Worm (Caenorhabditis elegans) whole organism, L2 larva: Measurements from ENCODE around the gene myo-5.
A peak's percentile ranks its signal among the peaks of the same experiment; 100 is the strongest.

Source experiments
- F13H6.1 ChIP-seq: sonication (generic microtip); optimal IDR thresholded peaks from 2 replicates; lab custom pipeline; 2016; ENCODE audit warnings: missing genetic modification characterization, missing compliant biosample characterization
- R02D3.7 ChIP-seq: fragments of 150-350 bp; optimal IDR thresholded peaks from 2 replicates; lab custom pipeline; 2014; ENCODE audit warnings: missing biosample characterization, missing genetic modification characterization
- aly-2 ChIP-seq: fragments of 150-350 bp; optimal IDR thresholded peaks from 2 replicates; lab custom pipeline; 2014; ENCODE audit warnings: missing biosample characterization, missing genetic modification characterization
- blmp-1 ChIP-seq: sonication (generic microtip); optimal IDR thresholded peaks from 2 replicates; lab custom pipeline; 2017; ENCODE audit warnings: missing genetic modification characterization, mild to moderate bottlenecking, missing compliant biosample characterization, antibody characterized with exemption, moderate library complexity; ENCODE audit not compliant: insufficient read depth
- ceh-16 ChIP-seq: fragments of 150-350 bp; optimal IDR thresholded peaks from 2 replicates; lab custom pipeline; 2014; ENCODE audit warnings: missing biosample characterization, missing genetic modification characterization
- ceh-82 ChIP-seq: fragments of 150-350 bp; optimal IDR thresholded peaks from 2 replicates; lab custom pipeline; 2014; ENCODE audit warnings: missing biosample characterization, missing genetic modification characterization
- dmd-4 ChIP-seq: sonication (generic microtip); optimal IDR thresholded peaks from 2 replicates; lab custom pipeline; 2017; ENCODE audit warnings: missing biosample characterization, missing genetic modification characterization
- egl-27 ChIP-seq: sonication (generic microtip); optimal IDR thresholded peaks from 3 replicates; lab custom pipeline; 2017; ENCODE audit warnings: missing biosample characterization, missing genetic modification reagents, missing genetic modification characterization
- elt-1 ChIP-seq: fragments of 150-350 bp; optimal IDR thresholded peaks from 2 replicates; lab custom pipeline; 2014; ENCODE audit warnings: missing biosample characterization, missing genetic modification characterization
- fos-1 ChIP-seq: fragments of 150-350 bp; optimal IDR thresholded peaks from 2 replicates; lab custom pipeline; 2014; ENCODE audit warnings: missing biosample characterization, missing genetic modification characterization
- gmeb-1 ChIP-seq: fragments of 150-350 bp; optimal IDR thresholded peaks from 2 replicates; lab custom pipeline; 2014; ENCODE audit warnings: missing biosample characterization, missing genetic modification characterization
- lin-11 ChIP-seq: fragments of 150-350 bp; sonication (generic microtip); optimal IDR thresholded peaks from 2 replicates; lab custom pipeline; 2014; ENCODE audit warnings: missing biosample characterization, missing genetic modification characterization, inconsistent platforms, mixed read lengths
- mdl-1 ChIP-seq, 2 experiments: fragments of 150-350 bp in 1 of 2; sonication (generic microtip) in 1 of 2; optimal IDR thresholded peaks; 2 replicates each; lab custom pipeline; 2017; ENCODE audit warnings: missing biosample characterization in 2 of 2, missing genetic modification characterization in 2 of 2
- nhr-10 ChIP-seq: sonication (generic microtip); optimal IDR thresholded peaks from 2 replicates; lab custom pipeline; 2017; ENCODE audit warnings: missing biosample characterization, missing genetic modification characterization
- nhr-11 ChIP-seq: fragments of 150-350 bp; optimal IDR thresholded peaks from 2 replicates; lab custom pipeline; 2014; ENCODE audit warnings: missing biosample characterization, missing genetic modification characterization
- nhr-12 ChIP-seq: fragments of 150-350 bp; optimal IDR thresholded peaks from 2 replicates; lab custom pipeline; 2014; ENCODE audit warnings: missing biosample characterization, missing genetic modification characterization
- nhr-23 ChIP-seq: fragments of 150-350 bp; optimal IDR thresholded peaks from 2 replicates; lab custom pipeline; 2014; ENCODE audit warnings: missing biosample characterization, missing genetic modification reagents, missing genetic modification characterization
- nhr-237 ChIP-seq: fragments of 150-350 bp; optimal IDR thresholded peaks from 2 replicates; lab custom pipeline; 2014; ENCODE audit warnings: missing biosample characterization, missing genetic modification characterization
- nhr-25 ChIP-seq: fragments of 150-350 bp; sonication (generic microtip); optimal IDR thresholded peaks from 3 replicates; lab custom pipeline; 2014; ENCODE audit warnings: missing biosample characterization, missing genetic modification characterization
- nhr-6 ChIP-seq: fragments of 150-350 bp; optimal IDR thresholded peaks from 2 replicates; lab custom pipeline; 2014; ENCODE audit warnings: missing biosample characterization, missing genetic modification characterization
- peb-1 ChIP-seq: fragments of 150-350 bp; optimal IDR thresholded peaks from 2 replicates; lab custom pipeline; 2014; ENCODE audit warnings: missing biosample characterization, missing genetic modification characterization
- sem-4 ChIP-seq: fragments of 150-350 bp; optimal IDR thresholded peaks from 2 replicates; lab custom pipeline; 2014; ENCODE audit warnings: missing biosample characterization, missing genetic modification reagents, missing genetic modification characterization
- skn-1 ChIP-seq: sonication (generic microtip); optimal IDR thresholded peaks from 2 replicates; lab custom pipeline; 2017; ENCODE audit warnings: missing biosample characterization, missing genetic modification characterization
- sma-3 ChIP-seq: sonication (generic microtip); optimal IDR thresholded peaks from 2 replicates; lab custom pipeline; 2016; ENCODE audit warnings: missing genetic modification reagents, missing genetic modification characterization, missing compliant biosample characterization
- sma-9 ChIP-seq, 2 experiments: fragments of 150-350 bp in 1 of 2; sonication (generic microtip) in 1 of 2; optimal IDR thresholded peaks; 2 replicates each; lab custom pipeline; 2014 to 2016; ENCODE audit warnings: missing genetic modification characterization in 2 of 2, mild to moderate bottlenecking in 1 of 2, missing biosample characterization in 1 of 2, missing compliant biosample characterization in 1 of 2, missing genetic modification reagents in 1 of 2, moderate library complexity in 1 of 2
- snpc-4 ChIP-seq: fragments of 150-350 bp; optimal IDR thresholded peaks from 2 replicates; lab custom pipeline; 2014; ENCODE audit warnings: missing biosample characterization, missing genetic modification characterization
- unc-39 ChIP-seq: fragments of 150-350 bp; optimal IDR thresholded peaks from 2 replicates; lab custom pipeline; 2014; ENCODE audit warnings: missing biosample characterization, missing genetic modification characterization
- unc-55 ChIP-seq: fragments of 150-350 bp; sonication (generic microtip); optimal IDR thresholded peaks from 3 replicates; lab custom pipeline; 2014; ENCODE audit warnings: missing biosample characterization, missing genetic modification reagents, missing genetic modification characterization
- unc-62 ChIP-seq: fragments of 150-350 bp; optimal IDR thresholded peaks from 2 replicates; lab custom pipeline; 2014; ENCODE audit warnings: missing biosample characterization, missing genetic modification reagents, missing genetic modification characterization
- zag-1 ChIP-seq: fragments of 150-350 bp; optimal IDR thresholded peaks from 2 replicates; lab custom pipeline; 2014; ENCODE audit warnings: missing biosample characterization, missing genetic modification characterization
- ztf-1 ChIP-seq: fragments of 200-800 bp; sonication (Bioruptor generic); conservative IDR thresholded peaks from 2 replicates; pipeline ENCODE4 v1.3.6; 2022; ENCODE audit warnings: missing genetic modification characterization, missing compliant biosample characterization
- ztf-4 ChIP-seq: fragments of 150-350 bp; optimal IDR thresholded peaks from 2 replicates; lab custom pipeline; 2014; ENCODE audit warnings: missing biosample characterization, missing genetic modification characterization

myo-5 gene

DNA sequence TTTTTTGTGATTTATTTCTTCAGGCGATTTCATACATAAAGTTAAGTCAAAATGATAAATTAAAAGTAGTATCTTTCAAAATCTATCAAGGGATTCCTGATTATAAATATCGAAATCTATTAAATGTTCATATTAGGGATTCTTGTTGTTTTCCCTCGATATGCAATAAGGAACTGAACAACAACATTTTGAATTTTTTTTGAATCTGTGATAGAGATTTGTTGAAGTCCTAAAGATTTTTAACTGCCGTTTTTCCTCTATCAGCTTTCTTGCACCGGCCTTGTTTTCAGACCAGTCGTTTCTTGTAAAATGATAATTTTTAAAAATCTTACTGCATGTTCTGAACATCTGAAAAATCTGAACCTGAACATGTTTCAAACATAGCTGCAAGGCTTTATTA, 47.0 kb downstream of the myo-5 start:
- TF ChIP-seq sma-3 (GFP tag; lab: Kevin White, UChicago) (no peak), nhr-237 (tag; lab: Kevin White, UChicago) (no peak), nhr-10 (tag; lab: Kevin White, UChicago) (no peak), unc-39 (tag; lab: Kevin White, UChicago) (no peak)

DNA sequence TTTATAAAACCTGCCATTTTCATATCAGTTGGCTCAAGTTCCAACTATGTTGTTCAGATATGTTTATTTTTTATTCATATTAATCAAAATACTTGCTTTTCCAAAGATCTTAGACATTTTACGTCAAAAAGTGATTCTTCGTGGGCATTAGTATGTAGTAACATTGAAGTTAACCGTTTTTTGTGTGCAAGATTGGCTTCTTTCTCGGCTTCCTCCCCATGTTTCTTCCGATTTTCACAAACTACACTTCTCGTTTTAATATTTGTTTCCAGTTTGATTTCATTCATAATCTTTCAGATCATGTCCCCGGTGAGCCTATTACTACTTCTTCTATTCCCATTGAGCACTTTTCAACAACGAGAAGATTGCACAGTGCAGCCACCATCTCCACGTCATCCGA, 48.7 kb downstream of the myo-5 start, which contains the start of gene sul-2:
Gene sul-2, plus strand, starts transcription at position 301 of the 400 bp plus-strand sequence.
- TF ChIP-seq lin-11 (tag; lab: Kevin White, UChicago) (no peak), sma-3 (GFP tag; lab: Kevin White, UChicago) (no peak), R02D3.7 (no peak), ceh-16 (no peak), sma-9 (GFP tag; optimal IDR thresholded peaks at IDR 0.05; lab: Kevin White, UChicago) (no peak), sma-9 (tag; optimal IDR thresholded peaks at IDR 0.05; lab: Kevin White, UChicago) (no peak), nhr-12 (tag; lab: Kevin White, UChicago) (no peak), dmd-4 (tag; lab: Kevin White, UChicago) (no peak), fos-1 (no peak), ztf-4 (tag; lab: Kevin White, UChicago) (no peak), ceh-82 (tag; lab: Kevin White, UChicago) (no peak)

DNA sequence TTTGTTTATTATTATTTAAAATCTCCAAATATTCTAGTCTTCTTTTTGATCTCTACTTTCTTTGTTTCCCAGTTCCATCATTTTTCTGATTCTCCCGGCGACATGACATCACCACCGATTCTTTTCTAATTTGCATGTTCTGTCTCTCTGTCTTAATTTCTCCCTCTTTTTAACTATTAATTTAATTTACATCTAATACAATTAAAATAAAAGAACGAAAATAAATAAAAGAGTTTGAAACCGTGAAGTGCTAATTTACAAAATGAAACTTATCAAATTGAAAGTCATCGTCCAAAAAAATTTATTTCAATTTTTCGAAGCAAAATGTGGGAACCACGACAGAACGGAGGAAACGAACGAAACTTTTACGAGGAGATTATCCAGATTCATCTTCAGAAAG, 50.9 kb downstream of the myo-5 start, which contains the start of gene F20D6.6:
Gene F20D6.6, plus strand, starts transcription at position 301 of the 400 bp plus-strand sequence.
- TF ChIP-seq sma-3 (GFP tag; lab: Kevin White, UChicago) (no peak), ceh-16 (no peak), nhr-23 (no peak), ztf-4 (tag; lab: Kevin White, UChicago) (no peak), mdl-1 (tag; optimal IDR thresholded peaks at IDR 0.05; lab: Kevin White, UChicago) (no peak), sma-9 (GFP tag; optimal IDR thresholded peaks at IDR 0.05; lab: Kevin White, UChicago) (no peak), sma-9 (tag; optimal IDR thresholded peaks at IDR 0.05; lab: Kevin White, UChicago) (no peak), nhr-12 (tag; lab: Kevin White, UChicago) (no peak), ztf-1 (GFP tag; lab: Robert Waterston, UW) (no peak), peb-1 (no peak)
- TF ChIP-seq, all 48 proteins: peak for 0

DNA sequence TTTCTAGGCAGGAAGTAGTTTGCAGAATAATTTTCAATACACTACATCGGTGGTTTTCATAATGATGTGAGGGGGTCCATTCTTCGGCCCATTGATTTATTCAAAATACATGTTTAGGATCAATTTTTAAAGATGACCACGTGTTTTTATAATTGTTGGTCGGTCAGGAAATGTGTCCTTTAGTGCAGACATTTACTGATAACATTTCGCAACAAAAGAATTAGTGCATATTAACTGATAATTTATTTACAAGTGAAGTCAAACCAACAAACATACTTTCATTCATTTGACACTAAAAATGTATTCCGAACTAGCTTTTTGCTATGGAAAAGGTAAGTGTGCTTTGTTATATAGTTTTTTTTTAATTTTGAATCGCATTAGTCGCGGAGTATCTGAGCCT, 52.9 kb downstream of the myo-5 start, which contains the start of gene F20D6.5:
Gene F20D6.5, plus strand, starts transcription at position 259 of the 400 bp plus-strand sequence.
- TF ChIP-seq sma-9 (GFP tag; optimal IDR thresholded peaks at IDR 0.05; lab: Kevin White, UChicago) (peak; percentile 64), sma-9 (tag; optimal IDR thresholded peaks at IDR 0.05; lab: Kevin White, UChicago) (no peak), peb-1 (no peak), F13H6.1 (tag; lab: Kevin White, UChicago) (no peak), nhr-25 (tag; lab: Kevin White, UChicago) (no peak), skn-1 (tag; lab: Kevin White, UChicago) (no peak), nhr-6 (tag; lab: Kevin White, UChicago) (no peak), fos-1 (peak; percentile 18)

DNA sequence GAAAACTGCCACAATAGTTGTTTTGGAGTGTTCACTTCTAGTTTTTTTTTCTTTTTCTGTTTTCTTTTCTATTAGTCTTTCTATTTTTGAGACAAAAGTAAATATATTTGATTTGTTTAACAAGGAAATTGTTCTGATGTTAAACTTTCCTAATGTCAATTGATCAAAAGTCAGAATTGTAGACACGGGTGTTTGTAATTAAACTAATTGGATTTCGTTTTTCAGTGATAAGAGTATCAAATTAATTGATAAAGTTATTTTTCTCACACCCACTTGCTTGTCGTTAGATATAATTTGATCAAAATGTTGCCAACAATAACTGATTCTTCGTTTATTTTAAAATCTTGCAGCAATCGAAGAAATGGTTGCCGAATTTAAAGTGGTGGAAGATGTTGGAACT, 54.4 kb downstream of the myo-5 start:
- TF ChIP-seq snpc-4 (tag; lab: Kevin White, UChicago) = no peak
- TF ChIP-seq zag-1 (tag; lab: Kevin White, UChicago) = no peak
- TF ChIP-seq elt-1 (tag; lab: Kevin White, UChicago) = no peak
- TF ChIP-seq nhr-11 (tag; lab: Kevin White, UChicago) = no peak
- TF ChIP-seq gmeb-1 = no peak
- no peak for TF ChIP-seq sma-3 (GFP tag; lab: Kevin White, UChicago)
- no peak for TF ChIP-seq egl-27 (tag; lab: Kevin White, UChicago)
- TF ChIP-seq nhr-23 = no peak
- no peak for TF ChIP-seq fos-1
- TF ChIP-seq sem-4 (tag; lab: Kevin White, UChicago) = no peak
- no peak for TF ChIP-seq unc-55
- no peak for TF ChIP-seq nhr-25 (tag; lab: Kevin White, UChicago)
- no peak for TF ChIP-seq ztf-4 (tag; lab: Kevin White, UChicago)
- no peak for TF ChIP-seq ceh-82 (tag; lab: Kevin White, UChicago)
- TF ChIP-seq blmp-1 (tag; lab: Kevin White, UChicago) = no peak
- no peak for TF ChIP-seq skn-1 (tag; lab: Kevin White, UChicago)
- TF ChIP-seq aly-2 (tag; lab: Kevin White, UChicago) = no peak
- TF ChIP-seq nhr-237 (tag; lab: Kevin White, UChicago) = no peak
- TF ChIP-seq unc-62 (GFP tag; lab: Kevin White, UChicago) = no peak
